Worm (Caenorhabditis elegans) whole organism, early embryonic: ENCODE measurements around the gene Y102A11A.3.
A peak's percentile ranks its signal among the peaks of the same experiment; 100 is the strongest.

Source experiments
- B0310.2 ChIP-seq: sonication (generic microtip); optimal IDR thresholded peaks from 2 replicates; lab custom pipeline; 2016; ENCODE audit warnings: mild to moderate bottlenecking, missing genetic modification characterization, missing compliant biosample characterization
- F13C5.2 ChIP-seq: sonication (generic microtip); optimal IDR thresholded peaks from 2 replicates; lab custom pipeline; 2017; ENCODE audit warnings: mild to moderate bottlenecking, missing genetic modification characterization, inconsistent platforms, missing compliant biosample characterization
- aly-1 ChIP-seq: sonication (generic microtip); optimal IDR thresholded peaks from 2 replicates; lab custom pipeline; 2016; ENCODE audit warnings: missing genetic modification characterization, missing compliant biosample characterization
- ama-1 ChIP-seq: fragments of 150-350 bp; optimal IDR thresholded peaks from 2 replicates; lab custom pipeline; 2014
- ceh-13 ChIP-seq: fragments of 200-800 bp; sonication (Bioruptor generic); optimal IDR thresholded peaks from 2 replicates; lab custom pipeline; 2018; ENCODE audit warnings: mild to moderate bottlenecking, missing genetic modification characterization, missing compliant biosample characterization
- ceh-36 ChIP-seq: sonication (generic microtip); optimal IDR thresholded peaks from 2 replicates; lab custom pipeline; 2016; ENCODE audit warnings: missing genetic modification characterization, inconsistent platforms, missing compliant biosample characterization
- ets-7 ChIP-seq: sonication (generic microtip); optimal IDR thresholded peaks from 2 replicates; lab custom pipeline; 2016; ENCODE audit warnings: missing genotype, missing genetic modification characterization, missing compliant biosample characterization
- flt-1 ChIP-seq: fragments of 200-800 bp; sonication (Bioruptor generic); IDR thresholded peaks from 2 replicates; pipeline ENCODE4 v1.3.6; 2022; ENCODE audit warnings: missing genetic modification characterization, missing compliant biosample characterization
- hmbx-1 ChIP-seq: sonication (generic microtip); optimal IDR thresholded peaks from 2 replicates; lab custom pipeline; 2016; ENCODE audit warnings: mild to moderate bottlenecking, missing genetic modification characterization, missing compliant biosample characterization
- hmg-4 ChIP-seq: fragments of 200-800 bp; sonication (Bioruptor generic); optimal IDR thresholded peaks from 2 replicates; lab custom pipeline; 2018; ENCODE audit warnings: mild to moderate bottlenecking, missing genetic modification characterization, missing compliant biosample characterization
- hnd-1 ChIP-seq: sonication (generic microtip); optimal IDR thresholded peaks from 2 replicates; lab custom pipeline; 2016; ENCODE audit warnings: missing genetic modification characterization, missing compliant biosample characterization
- pes-1 ChIP-seq: fragments of 200-800 bp; sonication (Bioruptor generic); IDR thresholded peaks from 2 replicates; pipeline ENCODE4 v1.3.6; 2022; ENCODE audit warnings: missing genetic modification reagents, missing genetic modification characterization, missing compliant biosample characterization
- scrt-1 ChIP-seq: fragments of 200-800 bp; sonication (Bioruptor generic); IDR thresholded peaks from 2 replicates; pipeline ENCODE4 v1.3.6; 2022; ENCODE audit warnings: missing genetic modification characterization, missing compliant biosample characterization
- sea-1 ChIP-seq: fragments of 200-800 bp; sonication (Bioruptor generic); conservative IDR thresholded peaks from 2 replicates; pipeline ENCODE4 v1.3.6; 2022; ENCODE audit warnings: missing genetic modification characterization, missing compliant biosample characterization
- tbx-11 ChIP-seq: fragments of 200-800 bp; sonication (Bioruptor generic); IDR thresholded peaks from 2 replicates; pipeline ENCODE4 v1.3.6; 2022; ENCODE audit warnings: missing genetic modification characterization, missing compliant biosample characterization
- tbx-37 ChIP-seq: fragments of 200-800 bp; sonication (Bioruptor generic); conservative IDR thresholded peaks from 2 replicates; pipeline ENCODE4 v1.3.6; 2022; ENCODE audit warnings: missing genetic modification reagents, missing genetic modification characterization, missing compliant biosample characterization
- tra-4 ChIP-seq: sonication (generic microtip); optimal IDR thresholded peaks from 2 replicates; lab custom pipeline; 2017; ENCODE audit warnings: missing genetic modification characterization, missing compliant biosample characterization

Gene Y102A11A.3

ce11 chrX:2058498-2059349 is 39.8 kb downstream of the Y102A11A.3 start:
- TF ChIP-seq sea-1 (GFP tag; lab: Robert Waterston, UW), result 0 out of 2 replicates have a peak, but pooled peaks have one; percentile 17

ce11 chrX:2064730-2065129 is 45.8 kb downstream of the Y102A11A.3 start, which contains the start of gene F49H12.7:
Gene F49H12.7 (plus strand): TSS chrX:2065030.
- TF ChIP-seq pes-1 (GFP tag; lab: Robert Waterston, UW) (no peak), hnd-1 (tag; lab: Kevin White, UChicago) (no peak), aly-1 (tag; lab: Kevin White, UChicago) (no peak), hmg-4 (GFP tag; lab: Kevin White, UChicago) (no peak), tra-4 (tag; lab: Kevin White, UChicago) (no peak), ets-7 (no peak), F13C5.2 (tag; lab: Kevin White, UChicago) (no peak), ceh-36 (no peak), B0310.2 (tag; lab: Kevin White, UChicago) (no peak), ama-1 (lab: Kevin White, UChicago) (no peak), flt-1 (GFP tag; lab: Robert Waterston, UW) (no peak), scrt-1 (GFP tag; lab: Robert Waterston, UW) (no peak)

ce11 chrX:2068294-2068693 is 49.3 kb downstream of the Y102A11A.3 start:
- TF ChIP-seq ets-7, result no peak
- no peak for TF ChIP-seq hmbx-1 (tag; lab: Kevin White, UChicago)
- no peak for TF ChIP-seq hmg-4 (GFP tag; lab: Kevin White, UChicago)
- no peak for TF ChIP-seq ceh-36
- no peak for TF ChIP-seq tbx-37
- no peak for TF ChIP-seq flt-1 (GFP tag; lab: Robert Waterston, UW)
- no peak for TF ChIP-seq pes-1 (GFP tag; lab: Robert Waterston, UW)
- no peak for TF ChIP-seq tra-4 (tag; lab: Kevin White, UChicago)
- no peak for TF ChIP-seq ceh-13 (GFP tag; lab: Kevin White, UChicago)
- TF ChIP-seq F13C5.2 (tag; lab: Kevin White, UChicago), result no peak
- no peak for TF ChIP-seq aly-1 (tag; lab: Kevin White, UChicago)
- TF ChIP-seq tbx-11 (GFP tag; lab: Robert Waterston, UW), result no peak
- TF ChIP-seq hnd-1 (tag; lab: Kevin White, UChicago), result no peak
- TF ChIP-seq sea-1 (GFP tag; lab: Robert Waterston, UW), result no peak
- TF ChIP-seq B0310.2 (tag; lab: Kevin White, UChicago), result no peak
- TF ChIP-seq ama-1 (lab: Kevin White, UChicago), result no peak

DNA sequence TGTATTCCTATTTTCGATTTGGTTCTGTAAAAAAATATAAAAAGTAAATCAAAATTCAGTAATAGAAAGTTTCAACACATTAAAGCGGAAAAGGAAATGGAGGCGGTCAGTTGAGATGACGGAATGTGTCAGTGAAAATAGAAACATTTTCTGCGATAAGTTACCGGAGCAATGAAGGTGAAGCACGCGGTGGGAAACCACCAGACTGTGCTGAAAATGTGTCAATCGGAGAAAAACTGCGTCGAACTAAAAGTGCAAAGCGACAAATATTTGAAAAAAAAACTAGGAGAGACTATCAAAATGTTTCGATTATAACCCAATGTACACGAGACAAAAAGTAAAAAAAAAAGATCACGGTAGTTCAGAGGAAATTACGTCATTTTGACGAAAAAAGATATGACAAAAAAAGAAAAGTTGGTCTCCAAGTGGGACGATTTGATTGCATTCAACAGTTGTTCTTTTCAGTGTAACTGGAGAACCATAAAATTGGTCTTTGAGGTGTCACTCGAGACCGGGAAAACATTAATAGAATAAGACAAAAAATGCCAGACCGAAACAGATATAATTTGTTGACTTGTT is 51.6 kb downstream of the Y102A11A.3 start, which contains the start of gene acl-4:
Gene acl-4, minus strand, starts transcription at position 27 of the 579 bp plus-strand sequence.
- no peak for TF ChIP-seq hnd-1 (tag; lab: Kevin White, UChicago)

DNA sequence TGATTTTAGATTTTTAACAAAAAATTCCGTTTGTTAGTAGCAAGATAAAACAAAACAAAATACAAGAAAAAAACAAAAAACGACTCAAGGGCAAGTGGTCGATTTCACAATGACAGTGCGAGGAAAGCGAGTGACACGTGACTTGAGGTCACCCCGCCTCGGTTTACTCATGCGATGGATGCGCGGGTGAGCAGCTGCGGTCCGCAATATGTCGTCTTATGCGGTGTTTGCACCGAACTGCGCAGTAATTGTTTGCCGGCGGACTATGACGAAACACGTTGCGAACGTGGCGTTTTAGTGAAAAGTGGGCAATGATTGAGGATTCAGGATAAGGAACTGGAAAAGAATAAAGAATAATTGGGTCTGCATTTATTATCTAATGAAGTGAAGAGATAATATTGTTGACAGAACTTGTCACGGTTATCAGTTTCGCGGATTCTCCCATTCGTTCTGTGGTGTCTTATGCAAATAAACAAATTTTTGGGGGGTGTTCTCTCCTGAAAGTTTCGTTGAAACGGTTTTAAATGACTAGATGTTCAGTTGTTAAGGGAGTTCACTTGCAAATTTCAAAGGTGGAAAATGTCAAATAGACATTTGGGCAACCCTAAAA is 52.5 kb downstream of the Y102A11A.3 start:
- no peak for TF ChIP-seq B0310.2 (tag; lab: Kevin White, UChicago)
- TF ChIP-seq sea-1 (GFP tag; lab: Robert Waterston, UW), result no peak
- peak; percentile 38 for TF ChIP-seq hmg-4 (GFP tag; lab: Kevin White, UChicago)
- peak; percentile 63 for TF ChIP-seq F13C5.2 (tag; lab: Kevin White, UChicago)

- TF ChIP-seq ceh-13 (GFP tag; lab: Kevin White, UChicago), result no peak
- TF ChIP-seq hnd-1 (tag; lab: Kevin White, UChicago), result no peak
- TF ChIP-seq B0310.2 (tag; lab: Kevin White, UChicago), result no peak
- TF ChIP-seq scrt-1 (GFP tag; lab: Robert Waterston, UW), result no peak
- TF ChIP-seq hmbx-1 (tag; lab: Kevin White, UChicago), result no peak
- TF ChIP-seq tra-4 (tag; lab: Kevin White, UChicago), result no peak
- TF ChIP-seq hmg-4 (GFP tag; lab: Kevin White, UChicago), result no peak
- TF ChIP-seq ceh-36, result no peak
- TF ChIP-seq F13C5.2 (tag; lab: Kevin White, UChicago), result no peak
- no peak for TF ChIP-seq sea-1 (GFP tag; lab: Robert Waterston, UW)
- TF ChIP-seq ets-7, result no peak
- no peak for TF ChIP-seq tbx-11 (GFP tag; lab: Robert Waterston, UW)
- no peak for TF ChIP-seq flt-1 (GFP tag; lab: Robert Waterston, UW)
- TF ChIP-seq aly-1 (tag; lab: Kevin White, UChicago), result no peak
- no peak for TF ChIP-seq pes-1 (GFP tag; lab: Robert Waterston, UW)
- TF ChIP-seq ama-1 (lab: Kevin White, UChicago), result no peak
- no peak for TF ChIP-seq tbx-37
Observed at ce11 chrX:2074055-2074454, 55.1 kb downstream of the Y102A11A.3 start, which contains the start of gene txdc-12.2. Gene txdc-12.2 (plus strand): TSS chrX:2074450.
